Worm (Caenorhabditis elegans): Measurements from ENCODE around the gene K02F3.2.

K02F3.2 gene

ce11 chrIII:832855-833504 lies 12.7 kb upstream of the K02F3.2 start, which contains the start of gene zip-2 (continued):
- TF ChIP-seq lin-38 (GFP tag; IDR thresholded peaks at IDR 0.05) (no peak), lin-1 (GFP tag; IDR thresholded peaks at IDR 0.05) (peak; percentile 72; the same call in 1 of the 2 replicates), dmd-6 (GFP tag; IDR thresholded peaks at IDR 0.05) (peak; percentile 90), ceh-28 (tag; optimal IDR thresholded peaks at IDR 0.05) (no peak), fkh-10 (GFP tag; optimal IDR thresholded peaks at IDR 0.05) (no peak), skn-1 (tag; optimal IDR thresholded peaks at IDR 0.05) (no peak), duxl-1 (tag; optimal IDR thresholded peaks at IDR 0.05; ENCODE audit: poor library complexity) (no peak), lin-29 (GFP tag; IDR thresholded peaks at IDR 0.05) (no peak), aha-1 (tag) (peak; percentile 91), F10B5.3 (tag; optimal IDR thresholded peaks at IDR 0.05) (no peak), hlh-11 (tag; optimal IDR thresholded peaks at IDR 0.05) (peak; percentile 89), egl-27 (tag; optimal IDR thresholded peaks at IDR 0.05) (no peak), jun-1 (tag; optimal IDR thresholded peaks at IDR 0.05) (peak; percentile 45), mes-2 (tag; optimal IDR thresholded peaks at IDR 0.05; ENCODE audit: poor library complexity, severe bottlenecking) (peak; percentile 43), mxl-3 (GFP tag; optimal IDR thresholded peaks at IDR 0.05) (peak; percentile 32), lim-7 (GFP tag; IDR thresholded peaks at IDR 0.05) (no peak), pqm-1 (tag; optimal IDR thresholded peaks at IDR 0.05) (peak; percentile 84), nhr-77 (tag; optimal IDR thresholded peaks at IDR 0.05) (peak; percentile 71), nhr-42 (GFP tag; IDR thresholded peaks at IDR 0.05) (no peak), Y105C5A.15 (GFP tag; IDR thresholded peaks at IDR 0.05) (no peak), egl-43 (GFP tag; IDR thresholded peaks at IDR 0.05) (no peak), D1046.2 (GFP tag; IDR thresholded peaks at IDR 0.05) (no peak), hlh-30 (tag; optimal IDR thresholded peaks at IDR 0.05; ENCODE audit: insufficient read depth) (peak; percentile 74), mep-1 (tag; optimal IDR thresholded peaks at IDR 0.05) (peak; percentile 68), hmg-1.1 (GFP tag; IDR thresholded peaks at IDR 0.05) (no peak), lsy-2 (tag; optimal IDR thresholded peaks at IDR 0.05) (peak in 1 of 2 experiments; percentile 58), dmd-9 (GFP tag; IDR thresholded peaks at IDR 0.05) (no peak), vab-7 (GFP tag; IDR thresholded peaks at IDR 0.05) (no peak), snpc-4 (tag; optimal IDR thresholded peaks at IDR 0.05) (no peak), ceh-20 (GFP tag; IDR thresholded peaks at IDR 0.05) (no peak), hif-1 (tag; optimal IDR thresholded peaks at IDR 0.05) (no peak)

ce11 chrIII:833711-834442 lies 11.8 kb upstream of the K02F3.2 start:
- peak; percentile 52 to 88 for TF ChIP-seq hif-1 (tag; optimal IDR thresholded peaks at IDR 0.05)
- peak; percentile 85 for TF ChIP-seq jun-1 (tag; optimal IDR thresholded peaks at IDR 0.05)
- TF ChIP-seq nhr-111 (GFP tag; optimal IDR thresholded peaks at IDR 0.05), result no peak
- peak; percentile 88 for TF ChIP-seq nhr-10 (tag; optimal IDR thresholded peaks at IDR 0.05)
- peak; percentile 98 for TF ChIP-seq dve-1 (tag; optimal IDR thresholded peaks at IDR 0.05; ENCODE audit: insufficient read depth)
- no peak for TF ChIP-seq F26F4.8 (GFP tag; conservative IDR thresholded peaks at IDR 0.05)
- no peak for TF ChIP-seq spr-3 (GFP tag; optimal IDR thresholded peaks at IDR 0.05)
- TF ChIP-seq dmd-6 (GFP tag; IDR thresholded peaks at IDR 0.05), result peak; percentile 97
- no peak for TF ChIP-seq lin-39 (tag; optimal IDR thresholded peaks at IDR 0.05)
- TF ChIP-seq ztf-7 (tag; optimal IDR thresholded peaks at IDR 0.05), result peak; percentile 98
- peak; percentile 81 for TF ChIP-seq T26A8.4 (GFP tag; IDR thresholded peaks at IDR 0.05)
- peak; percentile 83 for TF ChIP-seq nhr-48 (tag; optimal IDR thresholded peaks at IDR 0.05)
- no peak for TF ChIP-seq nhr-41 (GFP tag; IDR thresholded peaks at IDR 0.05)
- no peak for TF ChIP-seq ceh-82 (tag; optimal IDR thresholded peaks at IDR 0.05)
- peak; percentile 96 for TF ChIP-seq fkh-10 (GFP tag; optimal IDR thresholded peaks at IDR 0.05)
- peak; percentile 32 for TF ChIP-seq F37D6.2 (tag; optimal IDR thresholded peaks at IDR 0.05)
- TF ChIP-seq spr-1 (tag; optimal IDR thresholded peaks at IDR 0.05), result peak; percentile 75
- peak; percentile 82 for TF ChIP-seq ctbp-1 (GFP tag; IDR thresholded peaks at IDR 0.05)
- no peak for TF ChIP-seq F44E2.7 (GFP tag; IDR thresholded peaks at IDR 0.05)
- no peak for TF ChIP-seq skn-1 (tag; optimal IDR thresholded peaks at IDR 0.05)
- TF ChIP-seq hmg-1.1 (GFP tag; IDR thresholded peaks at IDR 0.05), result peak; percentile 90
- peak; percentile 98 for TF ChIP-seq hlh-11 (tag; optimal IDR thresholded peaks at IDR 0.05)
- TF ChIP-seq zfp-2 (tag; optimal IDR thresholded peaks at IDR 0.05), result no peak
- no peak for TF ChIP-seq zip-11 (GFP tag; IDR thresholded peaks at IDR 0.05)
- TF ChIP-seq daf-12 (tag; optimal IDR thresholded peaks at IDR 0.05), result no peak
